Worm (Caenorhabditis elegans): ENCODE measurements around the gene rpl-35.

ce11 chrIII:7828576-7829461, 26.1 kb upstream of the rpl-35 start, which contains the start of the genes egl-45 and kcmf-1:
- TF ChIP-seq B0310.2 (tag; optimal IDR thresholded peaks at IDR 0.05), result no peak
- TF ChIP-seq scrt-1 (GFP tag; IDR thresholded peaks at IDR 0.05), result no peak
- TF ChIP-seq ama-1 (optimal IDR thresholded peaks at IDR 0.05), result no peak
- TF ChIP-seq ets-7 (tag; optimal IDR thresholded peaks at IDR 0.05), result no peak
- no peak for TF ChIP-seq tbx-11 (GFP tag; IDR thresholded peaks at IDR 0.05)
- TF ChIP-seq sea-1 (GFP tag; conservative IDR thresholded peaks at IDR 0.05), result no peak
- no peak for TF ChIP-seq aly-1 (tag; optimal IDR thresholded peaks at IDR 0.05)
